Worm (Caenorhabditis elegans) whole organism, late embryonic: ENCODE measurements around the gene clc-26.

Source experiments
- ceh-2 ChIP-seq: sonication (generic microtip); optimal IDR thresholded peaks from 2 replicates; lab custom pipeline; 2016; ENCODE audit warnings: missing genotype, missing genetic modification characterization, missing compliant biosample characterization
- elt-2 ChIP-seq: sonication (generic microtip); optimal IDR thresholded peaks from 2 replicates; lab custom pipeline; 2016; ENCODE audit warnings: missing genetic modification reagents, missing genetic modification characterization, missing compliant biosample characterization
- lin-11 ChIP-seq: fragments of 200-800 bp; sonication (Bioruptor generic); optimal IDR thresholded peaks from 2 replicates; lab custom pipeline; 2018; ENCODE audit warnings: mild to moderate bottlenecking, missing genetic modification characterization, missing compliant biosample characterization
- nhr-11 ChIP-seq: fragments of 150-350 bp; optimal IDR thresholded peaks from 2 replicates; lab custom pipeline; 2014; ENCODE audit warnings: missing biosample characterization, missing genetic modification characterization
- pha-2 ChIP-seq: sonication (generic microtip); optimal IDR thresholded peaks from 2 replicates; lab custom pipeline; 2017; ENCODE audit warnings: mild to moderate bottlenecking, missing genetic modification characterization, missing compliant biosample characterization
- sox-2 ChIP-seq: fragments of 200-800 bp; sonication (Bioruptor generic); IDR thresholded peaks from 2 replicates; pipeline ENCODE4 v1.3.6; 2022; ENCODE audit warnings: missing genetic modification reagents, missing genetic modification characterization, missing compliant biosample characterization
- syd-9 ChIP-seq: sonication (generic microtip); optimal IDR thresholded peaks from 2 replicates; lab custom pipeline; 2016; ENCODE audit warnings: mild to moderate bottlenecking, missing genetic modification characterization, moderate library complexity, missing compliant biosample characterization
- unc-3 ChIP-seq, 2 experiments: fragments of 200-800 bp in 1 of 2; sonication (Bioruptor generic) in 1 of 2; sonication (generic microtip) in 1 of 2; conservative IDR thresholded peaks in 1 of 2; optimal IDR thresholded peaks in 1 of 2; 2 replicates each; pipeline versions ENCODE4 v1.3.6 to Lab custom; 2016 to 2022; ENCODE audit warnings: missing compliant biosample characterization in 2 of 2, missing genetic modification characterization in 2 of 2, missing genetic modification reagents in 1 of 2
- zip-5 ChIP-seq: sonication (generic microtip); optimal IDR thresholded peaks from 2 replicates; lab custom pipeline; 2016; ENCODE audit warnings: missing genetic modification characterization, missing compliant biosample characterization

DNA sequence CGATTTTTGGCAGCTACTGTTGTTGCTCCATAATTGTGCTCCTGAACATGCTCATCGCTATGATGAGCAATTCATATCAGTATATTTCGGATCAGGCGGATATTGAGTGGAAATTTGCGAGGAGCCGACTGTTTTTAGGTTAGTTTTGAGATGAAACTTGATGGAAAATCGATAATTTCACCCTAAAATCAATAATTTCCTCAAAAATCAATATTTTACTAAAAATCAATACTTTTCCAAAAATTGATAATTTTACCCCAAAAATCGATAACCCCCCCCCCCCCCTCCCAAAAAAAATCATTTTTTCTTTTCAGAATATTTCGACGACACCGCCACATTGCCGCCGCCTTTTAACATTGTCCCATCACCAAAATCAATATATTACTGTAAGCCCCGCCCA is 32.0 kb downstream of the clc-26 start:
- TF ChIP-seq pha-2 (tag; lab: Kevin White, UChicago) (no peak), elt-2 (no peak), unc-3 (GFP tag; conservative IDR thresholded peaks at IDR 0.05; lab: Robert Waterston, UW) (no peak), unc-3 (tag; optimal IDR thresholded peaks at IDR 0.05; lab: Kevin White, UChicago) (no peak), sox-2 (no peak), ceh-2 (no peak), zip-5 (tag; lab: Kevin White, UChicago) (no peak), nhr-11 (tag; lab: Kevin White, UChicago) (no peak), lin-11 (tag; lab: Kevin White, UChicago) (no peak), syd-9 (no peak)
